Fruit fly (Drosophila melanogaster): ENCODE measurements around the gene CG13707.

Gene CG13707

dm6 chr3L:4840039-4840939 lies at the start of gene CG13707:
TSS of gene CG13707 (minus strand) at chr3L:4840108.
- TF ChIP-seq psq (optimal IDR thresholded peaks at IDR 0.05) (no peak), Myc (optimal IDR thresholded peaks at IDR 0.05) (no peak), ttk (optimal IDR thresholded peaks at IDR 0.05) (no peak), h (optimal IDR thresholded peaks at IDR 0.05) (no peak), insv (optimal IDR thresholded peaks at IDR 0.05) (no peak), Sin3A (optimal IDR thresholded peaks at IDR 0.05) (no peak)

- no peak for TF ChIP-seq h (optimal IDR thresholded peaks at IDR 0.05)
- TF ChIP-seq insv (optimal IDR thresholded peaks at IDR 0.05) = no peak
- TF ChIP-seq Myc (optimal IDR thresholded peaks at IDR 0.05) = no peak
- no peak for TF ChIP-seq ttk (optimal IDR thresholded peaks at IDR 0.05)
- TF ChIP-seq psq (optimal IDR thresholded peaks at IDR 0.05) = no peak
- TF ChIP-seq Sin3A (optimal IDR thresholded peaks at IDR 0.05) = no peak
These were observed 21.1 kb upstream of the CG13707 start, which contains the start of gene Dnah3 for dm6 chr3L:4860969-4861368. TSS of gene Dnah3 (plus strand) at chr3L:4861269.

DNA sequence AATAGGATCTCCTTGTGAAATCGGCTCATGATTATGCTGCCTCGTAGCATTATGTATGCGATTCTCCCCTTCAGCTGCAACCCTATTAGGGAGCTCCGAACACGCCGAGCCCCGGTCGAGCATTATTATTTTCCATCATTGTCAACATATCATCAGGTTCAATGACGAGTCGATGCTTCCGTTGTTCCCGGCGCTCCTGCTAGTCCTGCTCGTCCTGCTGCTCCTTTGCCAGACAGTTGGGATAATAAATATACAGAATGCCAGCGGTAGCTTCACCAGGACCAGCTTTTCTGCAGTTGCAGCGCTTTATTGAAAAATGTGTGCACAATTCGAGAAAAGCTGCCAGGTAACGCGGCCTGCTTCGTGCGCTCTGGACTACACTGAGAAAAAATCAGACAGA lies 20.5 kb upstream of the CG13707 start, which contains the start of gene CG32235:
CG32235 (minus strand) TSS at position 101 of the 400 bp plus-strand sequence.
- TF ChIP-seq Myc (optimal IDR thresholded peaks at IDR 0.05) (no peak), insv (optimal IDR thresholded peaks at IDR 0.05) (no peak), ttk (optimal IDR thresholded peaks at IDR 0.05) (no peak), Sin3A (optimal IDR thresholded peaks at IDR 0.05) (no peak), psq (optimal IDR thresholded peaks at IDR 0.05) (no peak), h (optimal IDR thresholded peaks at IDR 0.05) (no peak)

dm6 chr3L:4855208-4855607 lies 15.3 kb upstream of the CG13707 start:
- TF ChIP-seq Myc (optimal IDR thresholded peaks at IDR 0.05) = no peak
- no peak for TF ChIP-seq ttk (optimal IDR thresholded peaks at IDR 0.05)
- TF ChIP-seq h (optimal IDR thresholded peaks at IDR 0.05) = no peak
- TF ChIP-seq psq (optimal IDR thresholded peaks at IDR 0.05) = no peak
- TF ChIP-seq insv (optimal IDR thresholded peaks at IDR 0.05) = no peak
- no peak for TF ChIP-seq Sin3A (optimal IDR thresholded peaks at IDR 0.05)

- no peak for TF ChIP-seq Myc (optimal IDR thresholded peaks at IDR 0.05)
These were observed 14.2 kb upstream of the CG13707 start for dm6 chr3L:4854153-4854552.

DNA sequence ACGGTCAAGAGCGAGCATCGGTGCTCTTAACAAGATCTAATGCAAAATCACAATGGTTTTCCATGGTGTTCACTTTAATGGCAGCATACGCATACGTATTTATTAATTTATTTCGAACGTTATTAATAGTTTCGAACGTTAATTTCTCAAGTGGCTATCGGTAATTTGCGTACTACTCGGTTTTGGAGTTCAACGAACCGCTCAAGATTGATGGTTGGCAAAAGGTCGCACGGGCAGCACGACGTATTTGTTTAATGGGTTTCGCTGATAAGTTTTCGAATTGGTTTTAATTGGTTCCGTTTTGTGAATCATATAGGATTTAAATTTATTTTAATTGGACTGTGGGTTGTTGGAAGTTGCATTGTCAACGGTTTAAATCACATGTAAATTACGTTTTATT lies 13.2 kb upstream of the CG13707 start:
- TF ChIP-seq insv (optimal IDR thresholded peaks at IDR 0.05) = no peak
- TF ChIP-seq Sin3A (optimal IDR thresholded peaks at IDR 0.05) = no peak
- no peak for TF ChIP-seq h (optimal IDR thresholded peaks at IDR 0.05)
- no peak for TF ChIP-seq Myc (optimal IDR thresholded peaks at IDR 0.05)
- TF ChIP-seq ttk (optimal IDR thresholded peaks at IDR 0.05) = no peak
- TF ChIP-seq psq (optimal IDR thresholded peaks at IDR 0.05) = no peak

DNA sequence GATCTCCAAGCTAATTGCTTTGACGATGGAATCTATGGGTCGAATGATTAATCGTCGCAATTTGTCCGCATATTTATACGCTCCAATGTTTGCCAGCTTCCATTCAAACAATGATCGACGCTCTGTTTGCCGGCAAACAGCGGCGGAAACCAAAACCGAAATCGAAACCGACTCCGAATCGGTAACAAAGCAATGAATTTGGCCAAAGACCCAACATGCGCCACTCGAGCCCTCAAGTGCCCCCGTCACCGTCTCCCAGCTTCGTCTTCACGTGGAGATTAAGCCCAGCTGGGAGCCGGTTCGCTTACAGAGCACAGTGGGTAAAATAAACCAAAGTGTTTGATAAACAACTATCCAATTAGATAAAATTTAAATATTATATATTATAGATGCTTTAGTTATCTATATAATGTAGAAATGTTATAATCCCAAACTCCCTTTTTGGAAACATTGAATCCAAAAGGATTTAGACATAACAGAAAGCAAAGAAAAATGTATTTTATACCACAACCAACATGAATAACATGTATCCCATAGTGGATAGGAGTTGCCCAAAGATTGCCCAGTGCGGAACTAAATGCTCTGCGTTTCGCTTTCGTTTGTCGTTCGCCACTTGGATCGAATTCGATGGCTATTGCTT lies 12.6 kb upstream of the CG13707 start, which contains the start of gene CG32237:
CG32237 (minus strand) TSS at position 51 of the 640 bp plus-strand sequence.
- no peak for TF ChIP-seq psq (optimal IDR thresholded peaks at IDR 0.05)

DNA sequence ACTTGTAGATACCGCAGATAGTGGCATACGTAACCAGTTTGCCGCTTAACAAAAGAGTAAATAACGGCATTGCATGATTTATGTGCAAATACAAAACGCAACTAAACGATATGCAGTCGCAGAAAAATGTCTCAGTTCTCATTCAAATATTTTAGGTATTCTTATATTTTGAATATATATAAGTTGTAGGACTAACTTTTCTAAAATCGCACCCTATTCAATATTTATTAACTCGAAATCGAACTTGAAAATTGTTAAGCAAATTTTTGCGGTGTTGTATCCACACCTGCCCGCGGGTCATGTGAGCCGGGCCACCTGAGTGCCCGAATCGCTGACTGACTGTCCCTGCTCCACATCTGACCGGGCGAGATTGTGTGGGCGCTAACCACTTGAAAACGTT lies 8.2 kb upstream of the CG13707 start:
- TF ChIP-seq psq (optimal IDR thresholded peaks at IDR 0.05) (no peak), h (optimal IDR thresholded peaks at IDR 0.05) (no peak), ttk (optimal IDR thresholded peaks at IDR 0.05) (no peak), insv (optimal IDR thresholded peaks at IDR 0.05) (no peak), Sin3A (optimal IDR thresholded peaks at IDR 0.05) (no peak), Myc (optimal IDR thresholded peaks at IDR 0.05) (no peak)

dm6 chr3L:4844792-4845191 lies 4.9 kb upstream of the CG13707 start:
- TF ChIP-seq psq (optimal IDR thresholded peaks at IDR 0.05) (no peak), Myc (optimal IDR thresholded peaks at IDR 0.05) (no peak), insv (optimal IDR thresholded peaks at IDR 0.05) (no peak), h (optimal IDR thresholded peaks at IDR 0.05) (no peak), ttk (optimal IDR thresholded peaks at IDR 0.05) (no peak), Sin3A (optimal IDR thresholded peaks at IDR 0.05) (no peak)

DNA sequence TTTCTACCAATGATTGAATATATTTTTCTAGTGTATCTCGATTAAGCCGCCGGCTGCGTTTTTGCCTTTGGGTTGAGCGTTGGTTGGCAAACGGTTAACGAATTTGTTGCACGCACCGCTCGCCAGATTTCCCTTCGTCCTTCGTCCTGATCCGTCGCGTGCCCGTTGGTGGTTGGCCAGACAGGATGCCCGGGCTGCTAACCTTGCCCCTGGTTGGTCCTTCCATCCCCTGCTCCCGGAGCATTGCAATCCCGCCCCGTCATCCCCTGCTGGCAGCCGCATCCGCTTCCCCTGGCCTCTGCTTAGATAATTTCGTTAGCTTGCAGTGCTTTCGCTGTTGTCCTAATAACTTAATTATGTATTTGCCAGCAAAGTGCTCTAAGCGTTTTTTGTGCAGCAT lies 3.5 kb upstream of the CG13707 start:
- no peak for TF ChIP-seq h (optimal IDR thresholded peaks at IDR 0.05)
- TF ChIP-seq ttk (optimal IDR thresholded peaks at IDR 0.05) = no peak
- no peak for TF ChIP-seq Myc (optimal IDR thresholded peaks at IDR 0.05)
- no peak for TF ChIP-seq insv (optimal IDR thresholded peaks at IDR 0.05)
- TF ChIP-seq Sin3A (optimal IDR thresholded peaks at IDR 0.05) = no peak
- TF ChIP-seq psq (optimal IDR thresholded peaks at IDR 0.05) = no peak

dm6 chr3L:4842710-4843109 lies 2.8 kb upstream of the CG13707 start:
- no peak for TF ChIP-seq Sin3A (optimal IDR thresholded peaks at IDR 0.05)

dm6 chr3L:4836353-4836752 lies 3.6 kb downstream of the CG13707 start:
- TF ChIP-seq Sin3A (optimal IDR thresholded peaks at IDR 0.05) (no peak), Myc (optimal IDR thresholded peaks at IDR 0.05) (no peak), h (optimal IDR thresholded peaks at IDR 0.05) (no peak), ttk (optimal IDR thresholded peaks at IDR 0.05) (no peak), psq (optimal IDR thresholded peaks at IDR 0.05) (no peak), insv (optimal IDR thresholded peaks at IDR 0.05) (no peak)

DNA sequence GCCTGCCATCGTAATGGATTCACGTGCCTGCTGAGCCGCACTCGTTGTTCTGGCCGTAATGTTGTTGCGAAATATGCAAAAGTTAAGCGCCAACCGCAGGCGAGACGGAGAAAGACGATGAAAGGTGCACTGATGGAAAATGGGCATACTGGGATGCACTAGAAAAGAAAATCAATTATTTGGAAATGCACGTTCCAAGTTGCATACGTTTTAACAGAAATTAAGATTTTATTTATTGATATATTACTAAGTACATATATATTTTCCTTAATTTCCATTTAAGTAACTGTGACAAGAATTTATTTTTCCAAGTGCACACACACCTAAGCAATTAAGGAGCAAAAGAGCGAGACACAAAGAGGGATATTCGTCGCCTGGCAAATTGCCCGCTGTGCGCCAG lies 4.9 kb downstream of the CG13707 start:
- TF ChIP-seq psq (optimal IDR thresholded peaks at IDR 0.05) = no peak
- TF ChIP-seq Myc (optimal IDR thresholded peaks at IDR 0.05) = no peak
- TF ChIP-seq h (optimal IDR thresholded peaks at IDR 0.05) = no peak
- no peak for TF ChIP-seq ttk (optimal IDR thresholded peaks at IDR 0.05)
- TF ChIP-seq insv (optimal IDR thresholded peaks at IDR 0.05) = no peak
- TF ChIP-seq Sin3A (optimal IDR thresholded peaks at IDR 0.05) = no peak

All from Kc167 (cell line).